Worm (Caenorhabditis elegans) whole organism, late embryonic: ENCODE measurements around the gene R03D7.8.

ENCODE experiments used
- ceh-9 ChIP-seq: sonication (generic microtip); optimal IDR thresholded peaks from 2 replicates; lab custom pipeline; 2016; ENCODE audit warnings: mild to moderate bottlenecking, missing genetic modification characterization, inconsistent platforms, missing compliant biosample characterization
- fkh-10 ChIP-seq: fragments of 150-350 bp; optimal IDR thresholded peaks from 2 replicates; lab custom pipeline; 2014; ENCODE audit warnings: missing biosample characterization, missing genetic modification reagents, missing genetic modification characterization
- lin-11 ChIP-seq: fragments of 200-800 bp; sonication (Bioruptor generic); optimal IDR thresholded peaks from 2 replicates; lab custom pipeline; 2018; ENCODE audit warnings: mild to moderate bottlenecking, missing genetic modification characterization, missing compliant biosample characterization
- nhr-11 ChIP-seq: fragments of 150-350 bp; optimal IDR thresholded peaks from 2 replicates; lab custom pipeline; 2014; ENCODE audit warnings: missing biosample characterization, missing genetic modification characterization
- nhr-232 ChIP-seq: sonication (generic microtip); optimal IDR thresholded peaks from 2 replicates; lab custom pipeline; 2016; ENCODE audit warnings: missing genetic modification characterization, missing compliant biosample characterization
- odd-2 ChIP-seq: sonication (generic microtip); optimal IDR thresholded peaks from 2 replicates; lab custom pipeline; 2017; ENCODE audit warnings: antibody characterized with exemption, mild to moderate bottlenecking, missing genetic modification characterization, missing compliant biosample characterization
- pag-3 ChIP-seq: sonication (generic microtip); optimal IDR thresholded peaks from 2 replicates; lab custom pipeline; 2016; ENCODE audit warnings: missing compliant biosample characterization, missing genetic modification characterization, borderline replicate concordance
- pha-2 ChIP-seq: sonication (generic microtip); optimal IDR thresholded peaks from 2 replicates; lab custom pipeline; 2017; ENCODE audit warnings: mild to moderate bottlenecking, missing genetic modification characterization, missing compliant biosample characterization
- syd-9 ChIP-seq: sonication (generic microtip); optimal IDR thresholded peaks from 2 replicates; lab custom pipeline; 2016; ENCODE audit warnings: mild to moderate bottlenecking, missing genetic modification characterization, moderate library complexity, missing compliant biosample characterization
- ttx-3 ChIP-seq: sonication (generic microtip); optimal IDR thresholded peaks from 2 replicates; lab custom pipeline; 2016; ENCODE audit warnings: missing genetic modification reagents, missing genetic modification characterization, missing compliant biosample characterization

DNA sequence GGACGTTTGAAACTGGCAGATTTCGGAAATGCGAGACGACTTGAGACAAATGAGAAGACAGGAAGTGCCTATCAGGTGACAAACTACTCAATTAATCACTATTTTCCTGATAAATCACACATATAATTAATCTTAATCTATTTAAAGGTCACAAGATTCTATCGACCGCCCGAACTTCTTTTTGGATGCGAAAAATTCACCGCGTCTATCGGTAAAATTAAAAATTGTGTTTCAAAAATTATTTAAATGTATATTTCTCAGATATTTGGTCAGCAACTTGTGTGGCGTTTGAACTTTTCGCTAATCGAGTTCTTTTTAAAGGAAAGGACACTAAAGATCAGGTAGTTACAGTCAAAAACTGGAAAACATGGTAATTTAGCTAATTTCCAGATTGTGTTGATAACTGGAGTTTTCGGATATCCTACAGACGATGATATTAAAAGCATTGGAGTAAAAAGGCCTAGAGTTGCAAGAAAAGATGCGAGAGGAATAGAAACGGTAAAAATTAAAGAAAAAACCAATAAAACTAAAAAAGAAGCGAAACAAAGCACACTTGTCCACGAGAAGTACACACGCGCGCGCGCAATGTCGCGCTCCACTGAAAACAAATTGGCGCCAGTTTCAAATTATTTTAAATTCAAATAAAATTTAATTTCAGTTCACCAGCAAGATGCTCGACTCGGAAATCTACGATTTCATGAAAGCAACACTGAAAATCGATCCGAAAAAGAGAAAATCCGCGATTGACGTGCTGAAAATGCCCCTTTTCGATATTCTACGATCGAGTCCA, 8.3 kb downstream of the R03D7.8 start:
- TF ChIP-seq ttx-3 (tag; lab: Kevin White, UChicago) (no peak), pag-3 (tag; lab: Kevin White, UChicago) (no peak), lin-11 (no peak), ceh-9 (tag; lab: Kevin White, UChicago) (no peak), fkh-10 (no peak), syd-9 (tag; lab: Kevin White, UChicago) (no peak), nhr-232 (no peak), odd-2 (tag; lab: Kevin White, UChicago) (no peak), nhr-11 (tag; lab: Kevin White, UChicago) (no peak), pha-2 (tag; lab: Kevin White, UChicago) (no peak)
